Worm (Caenorhabditis elegans) whole organism, mixed stage, embryonic: ENCODE results near the gene sru-18.

Experiments
- ceh-83 ChIP-seq: fragments of 200-800 bp; sonication (Bioruptor generic); optimal IDR thresholded peaks from 2 replicates; lab custom pipeline; 2018; ENCODE audit warnings: mild to moderate bottlenecking, missing genetic modification characterization, missing compliant biosample characterization
- drap-1 ChIP-seq: fragments of 200-800 bp; sonication (Bioruptor generic); optimal IDR thresholded peaks from 3 replicates; lab custom pipeline; 2018; ENCODE audit warnings: mild to moderate bottlenecking, missing genetic modification characterization, missing compliant biosample characterization
- elt-3 ChIP-seq: fragments of 150-350 bp; optimal IDR thresholded peaks from 2 replicates; lab custom pipeline; 2014; ENCODE audit warnings: missing biosample characterization, missing genetic modification characterization
- ham-2 ChIP-seq: fragments of 200-800 bp; sonication (Bioruptor generic); optimal IDR thresholded peaks from 2 replicates; lab custom pipeline; 2018; ENCODE audit warnings: mild to moderate bottlenecking, missing genetic modification characterization, missing compliant biosample characterization

DNA sequence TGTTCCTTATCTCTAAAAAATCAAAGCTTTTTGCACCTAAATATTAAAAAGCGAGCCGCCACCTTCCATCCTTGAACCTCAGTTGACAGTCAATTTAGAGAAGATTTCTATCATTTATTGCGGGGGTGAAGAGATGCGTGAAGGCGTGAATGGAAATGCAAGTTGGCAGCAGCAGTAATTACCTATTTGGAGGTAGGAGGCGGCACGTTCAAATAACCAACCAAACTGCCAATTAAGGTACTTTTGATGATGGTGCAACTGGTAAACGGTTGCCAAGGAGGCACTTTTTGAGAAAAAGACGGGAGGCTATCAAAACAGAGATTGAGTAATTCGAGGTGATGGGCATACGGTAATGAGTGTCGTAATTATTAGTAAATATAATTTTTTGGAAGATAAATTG, 34.3 kb downstream of the sru-18 start:
- TF ChIP-seq ham-2 (GFP tag; lab: Kevin White, UChicago) (no peak), ceh-83 (no peak), drap-1 (GFP tag; lab: Kevin White, UChicago) (no peak), elt-3 (no peak)
